Worm (Caenorhabditis elegans) whole organism, L4 larva: ENCODE data around the gene T23F11.6.
A peak's percentile ranks its signal among the peaks of the same experiment; 100 is the strongest.

ENCODE experiments used
- F26F4.8 ChIP-seq: fragments of 200-800 bp; sonication (Bioruptor generic); conservative IDR thresholded peaks from 2 replicates; pipeline ENCODE4 v1.3.6; 2022; ENCODE audit warnings: missing genetic modification characterization, missing compliant biosample characterization
- F49E8.2 ChIP-seq: sonication (generic microtip); optimal IDR thresholded peaks from 2 replicates; lab custom pipeline; 2016; ENCODE audit warnings: missing compliant biosample characterization, mild to moderate bottlenecking, missing genetic modification characterization, borderline replicate concordance
- R02D3.7 ChIP-seq: fragments of 150-350 bp; sonication (generic microtip); optimal IDR thresholded peaks from 3 replicates; lab custom pipeline; 2014; ENCODE audit warnings: missing biosample characterization, missing genetic modification characterization
- T26A8.4 ChIP-seq: fragments of 200-800 bp; sonication (Bioruptor generic); IDR thresholded peaks from 2 replicates; pipeline ENCODE4 v1.3.6; 2022; ENCODE audit warnings: missing genetic modification characterization, missing compliant biosample characterization
- Y105C5A.15 ChIP-seq: fragments of 200-800 bp; sonication (Bioruptor generic); IDR thresholded peaks from 2 replicates; pipeline ENCODE4 v1.3.6; 2022; ENCODE audit warnings: missing genetic modification characterization, missing compliant biosample characterization
- Y48G9A.11 ChIP-seq: fragments of 200-800 bp; sonication (Bioruptor generic); IDR thresholded peaks from 2 replicates; pipeline ENCODE4 v1.3.6; 2022; ENCODE audit warnings: missing genetic modification reagents, missing genetic modification characterization, missing compliant biosample characterization
- ZK546.5 ChIP-seq, 2 experiments: sonication (generic microtip); optimal IDR thresholded peaks; 2 replicates each; lab custom pipeline; 2017; ENCODE audit warnings: missing biosample characterization in 2 of 2, missing genetic modification characterization in 2 of 2
- ama-1 ChIP-seq: fragments of 150-350 bp; optimal IDR thresholded peaks from 2 replicates; lab custom pipeline; 2014; ENCODE audit warnings: inconsistent platforms, mixed read lengths
- arid-1 ChIP-seq: fragments of 200-800 bp; sonication (Bioruptor generic); conservative IDR thresholded peaks from 2 replicates; pipeline ENCODE4 v1.3.6; 2022; ENCODE audit warnings: missing genetic modification reagents, missing genetic modification characterization, missing compliant biosample characterization
- attf-4 ChIP-seq: sonication (generic microtip); optimal IDR thresholded peaks from 3 replicates; lab custom pipeline; 2017; ENCODE audit warnings: missing biosample characterization, missing genetic modification characterization
- ceh-32 ChIP-seq: sonication (generic microtip); optimal IDR thresholded peaks from 2 replicates; lab custom pipeline; 2016; ENCODE audit warnings: mild to moderate bottlenecking, missing genetic modification characterization, missing compliant biosample characterization; ENCODE audit not compliant: poor library complexity
- ceh-62 ChIP-seq: sonication (generic microtip); optimal IDR thresholded peaks from 2 replicates; lab custom pipeline; 2017; ENCODE audit warnings: missing biosample characterization, missing genetic modification characterization
- cey-2 ChIP-seq: sonication (generic microtip); optimal IDR thresholded peaks from 3 replicates; lab custom pipeline; 2017; ENCODE audit warnings: missing genetic modification characterization, mild to moderate bottlenecking, missing compliant biosample characterization, antibody characterized with exemption, borderline replicate concordance; ENCODE audit not compliant: insufficient read depth
- ctbp-1 ChIP-seq: fragments of 200-800 bp; sonication (Bioruptor generic); IDR thresholded peaks from 2 replicates; pipeline ENCODE4 v1.3.6; 2022; ENCODE audit warnings: missing genetic modification reagents, missing genetic modification characterization, missing compliant biosample characterization
- daf-8 ChIP-seq: fragments of 200-800 bp; sonication (Bioruptor generic); IDR thresholded peaks from 2 replicates; pipeline ENCODE4 v1.3.6; 2022; ENCODE audit warnings: missing genetic modification characterization, missing compliant biosample characterization
- dmd-6 ChIP-seq: fragments of 200-800 bp; sonication (Bioruptor generic); IDR thresholded peaks from 2 replicates; pipeline ENCODE4 v1.3.6; 2022; ENCODE audit warnings: missing genetic modification reagents, missing genetic modification characterization, missing compliant biosample characterization
- dmd-8 ChIP-seq: fragments of 200-800 bp; sonication (Bioruptor generic); IDR thresholded peaks from 2 replicates; pipeline ENCODE4 v1.3.6; 2022; ENCODE audit warnings: missing genetic modification characterization, missing compliant biosample characterization
- duxl-1 ChIP-seq: sonication (generic microtip); optimal IDR thresholded peaks from 2 replicates; lab custom pipeline; 2016; ENCODE audit warnings: mild to moderate bottlenecking, missing genetic modification characterization, moderate library complexity, missing compliant biosample characterization; ENCODE audit not compliant: poor library complexity
- egl-27 ChIP-seq: sonication (generic microtip); optimal IDR thresholded peaks from 3 replicates; lab custom pipeline; 2017; ENCODE audit warnings: missing biosample characterization, missing genetic modification reagents, missing genetic modification characterization
- fkh-10 ChIP-seq: fragments of 150-350 bp; optimal IDR thresholded peaks from 2 replicates; lab custom pipeline; 2014; ENCODE audit warnings: missing biosample characterization, missing genetic modification reagents, missing genetic modification characterization
- gei-8 ChIP-seq: fragments of 200-800 bp; sonication (Bioruptor generic); optimal IDR thresholded peaks from 2 replicates; lab custom pipeline; 2018; ENCODE audit warnings: mild to moderate bottlenecking, missing genetic modification characterization, missing compliant biosample characterization
- hmg-1.1 ChIP-seq: fragments of 200-800 bp; sonication (Bioruptor generic); IDR thresholded peaks from 2 replicates; pipeline ENCODE4 v1.3.6; 2022; ENCODE audit warnings: missing genetic modification reagents, missing genetic modification characterization, missing compliant biosample characterization
- lin-1 ChIP-seq: fragments of 200-800 bp; sonication (Bioruptor generic); IDR thresholded peaks from 2 replicates; pipeline ENCODE4 v1.3.6; 2022; ENCODE audit warnings: missing genetic modification reagents, missing genetic modification characterization, missing compliant biosample characterization
- madf-9 ChIP-seq: fragments of 200-800 bp; sonication (Bioruptor generic); conservative IDR thresholded peaks from 2 replicates; pipeline ENCODE4 v1.3.6; 2022; ENCODE audit warnings: missing genetic modification reagents, missing genetic modification characterization, missing compliant biosample characterization
- mdl-1 ChIP-seq, 2 experiments: fragments of 150-350 bp in 1 of 2; sonication (generic microtip) in 1 of 2; optimal IDR thresholded peaks; 2 replicates each; lab custom pipeline; 2014 to 2017; ENCODE audit warnings: missing biosample characterization in 2 of 2, missing genetic modification characterization in 2 of 2
- mes-2 ChIP-seq: sonication (generic microtip); optimal IDR thresholded peaks from 2 replicates; lab custom pipeline; 2016; ENCODE audit warnings: missing genotype, mild to moderate bottlenecking, missing genetic modification characterization, missing compliant biosample characterization; ENCODE audit not compliant: poor library complexity, severe bottlenecking
- mxl-3 ChIP-seq: fragments of 200-800 bp; sonication (Bioruptor generic); optimal IDR thresholded peaks from 2 replicates; lab custom pipeline; 2018; ENCODE audit warnings: mild to moderate bottlenecking, missing genetic modification characterization, missing compliant biosample characterization
- nhr-10 ChIP-seq: fragments of 150-350 bp; optimal IDR thresholded peaks from 2 replicates; lab custom pipeline; 2014; ENCODE audit warnings: missing biosample characterization, missing genetic modification characterization
- nhr-102 ChIP-seq: sonication (generic microtip); optimal IDR thresholded peaks from 2 replicates; lab custom pipeline; 2016; ENCODE audit warnings: mild to moderate bottlenecking, missing genetic modification characterization, moderate library complexity, missing compliant biosample characterization
- nhr-11 ChIP-seq: fragments of 150-350 bp; optimal IDR thresholded peaks from 2 replicates; lab custom pipeline; 2014; ENCODE audit warnings: missing biosample characterization, missing genetic modification characterization
- nhr-111 ChIP-seq: fragments of 200-800 bp; sonication (Bioruptor generic); optimal IDR thresholded peaks from 2 replicates; lab custom pipeline; 2018; ENCODE audit warnings: mild to moderate bottlenecking, missing genetic modification characterization, missing compliant biosample characterization
- nhr-237 ChIP-seq: sonication (generic microtip); optimal IDR thresholded peaks from 2 replicates; lab custom pipeline; 2017; ENCODE audit warnings: missing biosample characterization, missing genetic modification characterization
- nhr-41 ChIP-seq: fragments of 200-800 bp; sonication (Bioruptor generic); IDR thresholded peaks from 2 replicates; pipeline ENCODE4 v1.3.6; 2022; ENCODE audit warnings: missing genetic modification reagents, missing genetic modification characterization, missing compliant biosample characterization
- nhr-42 ChIP-seq: fragments of 200-800 bp; sonication (Bioruptor generic); IDR thresholded peaks from 2 replicates; pipeline ENCODE4 v1.3.6; 2022; ENCODE audit warnings: missing genetic modification characterization, missing compliant biosample characterization
- nhr-48 ChIP-seq: sonication (generic microtip); optimal IDR thresholded peaks from 2 replicates; lab custom pipeline; 2016; ENCODE audit warnings: mild to moderate bottlenecking, missing genetic modification characterization, missing compliant biosample characterization
- nhr-76 ChIP-seq: fragments of 150-350 bp; optimal IDR thresholded peaks from 2 replicates; lab custom pipeline; 2014; ENCODE audit warnings: missing biosample characterization, missing genetic modification characterization
- php-3 ChIP-seq: fragments of 200-800 bp; sonication (Bioruptor generic); IDR thresholded peaks from 2 replicates; pipeline ENCODE4 v1.3.6; 2022; ENCODE audit warnings: missing genetic modification reagents, missing genetic modification characterization, missing compliant biosample characterization
- pqm-1 ChIP-seq: sonication (generic microtip); optimal IDR thresholded peaks from 2 replicates; lab custom pipeline; 2017; ENCODE audit warnings: missing biosample characterization, missing genetic modification characterization
- rbr-2 ChIP-seq: sonication (generic microtip); optimal IDR thresholded peaks from 2 replicates; lab custom pipeline; 2016; ENCODE audit warnings: missing genotype, missing genetic modification characterization, missing compliant biosample characterization
- sdz-12 ChIP-seq: fragments of 200-800 bp; sonication (Bioruptor generic); optimal IDR thresholded peaks from 2 replicates; lab custom pipeline; 2018; ENCODE audit warnings: mild to moderate bottlenecking, missing genetic modification characterization, missing compliant biosample characterization
- snpc-4 ChIP-seq: fragments of 150-350 bp; optimal IDR thresholded peaks from 2 replicates; lab custom pipeline; 2014; ENCODE audit warnings: missing biosample characterization, missing genetic modification characterization
- spr-1 ChIP-seq: sonication (generic microtip); optimal IDR thresholded peaks from 2 replicates; lab custom pipeline; 2016; ENCODE audit warnings: mild to moderate bottlenecking, missing genetic modification characterization, missing compliant biosample characterization
- unc-130 ChIP-seq: sonication (generic microtip); optimal IDR thresholded peaks from 2 replicates; lab custom pipeline; 2016; ENCODE audit warnings: missing genetic modification reagents, missing genetic modification characterization, missing compliant biosample characterization
- unc-39 ChIP-seq: sonication (generic microtip); optimal IDR thresholded peaks from 2 replicates; lab custom pipeline; 2017; ENCODE audit warnings: missing biosample characterization, missing genetic modification characterization
- vab-7 ChIP-seq: fragments of 200-800 bp; sonication (Bioruptor generic); IDR thresholded peaks from 2 replicates; pipeline ENCODE4 v1.3.6; 2022; ENCODE audit warnings: missing genetic modification reagents, missing genetic modification characterization, missing compliant biosample characterization
- zfp-2 ChIP-seq: sonication (generic microtip); optimal IDR thresholded peaks from 2 replicates; lab custom pipeline; 2016; ENCODE audit warnings: mild to moderate bottlenecking, missing genetic modification characterization, missing compliant biosample characterization
- zfp-3 ChIP-seq: fragments of 200-800 bp; sonication (Bioruptor generic); conservative IDR thresholded peaks from 2 replicates; pipeline ENCODE4 v1.3.6; 2022; ENCODE audit warnings: missing genetic modification reagents, missing genetic modification characterization, missing compliant biosample characterization
- zip-2 ChIP-seq: fragments of 150-350 bp; optimal IDR thresholded peaks from 2 replicates; lab custom pipeline; 2014; ENCODE audit warnings: missing biosample characterization, missing genetic modification characterization
- ztf-11 ChIP-seq: fragments of 150-350 bp; optimal IDR thresholded peaks from 2 replicates; lab custom pipeline; 2014; ENCODE audit warnings: missing biosample characterization, missing genetic modification characterization
- ztf-7 ChIP-seq: fragments of 150-350 bp; optimal IDR thresholded peaks from 2 replicates; lab custom pipeline; 2014; ENCODE audit warnings: missing biosample characterization, missing genetic modification characterization

The T23F11.6 gene

DNA sequence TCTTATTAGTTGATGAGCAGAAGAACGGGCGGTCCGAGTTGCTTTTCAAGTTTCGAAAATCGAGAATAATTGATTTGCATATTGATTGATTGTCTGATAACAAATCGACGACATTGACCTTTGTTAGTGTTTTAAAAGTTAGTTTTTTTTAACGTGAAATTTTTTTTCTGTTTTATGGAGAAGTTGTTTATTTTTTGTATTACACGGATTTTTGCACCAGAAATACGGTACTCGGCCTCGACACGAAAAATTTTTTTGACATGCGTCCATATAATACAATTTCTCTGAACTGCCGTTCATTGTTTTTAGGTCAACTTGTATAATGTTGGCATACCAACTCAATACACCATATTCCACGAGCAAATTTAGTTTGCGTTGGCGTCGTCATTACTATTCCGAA is 7.7 kb upstream of the T23F11.6 start, which contains the start of gene T23F11.2:
Gene T23F11.2, minus strand, starts transcription at position 101 of the 400 bp plus-strand sequence.
- no peak for TF ChIP-seq ZK546.5 (tag; optimal IDR thresholded peaks at IDR 0.05; lab: Kevin White, UChicago)
- TF ChIP-seq egl-27 (tag; lab: Kevin White, UChicago): no peak
- no peak for TF ChIP-seq snpc-4 (tag; lab: Kevin White, UChicago)
- no peak for TF ChIP-seq zfp-2 (tag; lab: Kevin White, UChicago)
- no peak for TF ChIP-seq mxl-3 (GFP tag; lab: Kevin White, UChicago)
- TF ChIP-seq attf-4 (tag; lab: Kevin White, UChicago): no peak
- TF ChIP-seq hmg-1.1 (GFP tag; lab: Robert Waterston, UW): no peak
- no peak for TF ChIP-seq nhr-102 (tag; lab: Kevin White, UChicago)
- TF ChIP-seq ztf-11 (tag; lab: Kevin White, UChicago): no peak
- TF ChIP-seq nhr-48 (tag; lab: Kevin White, UChicago): no peak
- no peak for TF ChIP-seq ama-1 (lab: Kevin White, UChicago)
- no peak for TF ChIP-seq Y48G9A.11 (GFP tag; lab: Robert Waterston, UW)
- no peak for TF ChIP-seq nhr-10 (tag; lab: Kevin White, UChicago)
- no peak for TF ChIP-seq nhr-41 (GFP tag; lab: Robert Waterston, UW)
- no peak for TF ChIP-seq sdz-12
- TF ChIP-seq nhr-76 (tag; lab: Kevin White, UChicago): no peak
- TF ChIP-seq F49E8.2 (tag; lab: Kevin White, UChicago): no peak
- no peak for TF ChIP-seq zip-2 (tag; lab: Kevin White, UChicago)

DNA sequence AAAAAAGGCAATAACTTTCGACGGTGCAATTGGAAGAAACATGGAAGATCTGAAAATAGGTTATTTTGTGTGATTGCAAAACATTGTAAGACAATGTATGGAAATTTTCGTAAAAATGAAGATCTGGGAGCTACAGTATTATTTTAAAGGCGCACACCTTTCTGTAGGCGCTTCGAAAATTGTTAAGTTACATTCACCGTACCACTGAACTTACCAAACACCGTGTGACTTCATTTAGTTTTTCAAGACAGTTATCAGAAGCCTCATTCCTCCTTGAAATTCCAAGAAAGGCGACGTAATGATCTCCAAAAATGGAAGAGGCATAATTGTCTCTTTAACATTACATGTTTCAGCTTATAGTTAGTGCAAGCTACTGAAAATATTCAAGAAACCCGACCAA is 6.2 kb upstream of the T23F11.6 start:
- TF ChIP-seq unc-130 (GFP tag; lab: Kevin White, UChicago): no peak
- no peak for TF ChIP-seq Y105C5A.15
- TF ChIP-seq ztf-7: no peak
- no peak for TF ChIP-seq madf-9 (GFP tag; lab: Robert Waterston, UW)
- TF ChIP-seq cey-2 (tag; lab: Kevin White, UChicago): no peak
- TF ChIP-seq nhr-237 (tag; lab: Kevin White, UChicago): no peak
- TF ChIP-seq dmd-8 (GFP tag; lab: Robert Waterston, UW): no peak
- TF ChIP-seq dmd-6 (GFP tag; lab: Robert Waterston, UW): no peak
- TF ChIP-seq F49E8.2 (tag; lab: Kevin White, UChicago): no peak
- no peak for TF ChIP-seq nhr-48 (tag; lab: Kevin White, UChicago)
- TF ChIP-seq nhr-11: no peak
- no peak for TF ChIP-seq pqm-1 (tag; lab: Kevin White, UChicago)
- TF ChIP-seq nhr-42 (GFP tag; lab: Robert Waterston, UW): 0 out of 2 replicates have a peak, but pooled peaks have one; percentile 7
- no peak for TF ChIP-seq ceh-32 (tag; lab: Kevin White, UChicago)
- no peak for TF ChIP-seq T26A8.4 (GFP tag; lab: Robert Waterston, UW)
- peak; percentile 34; the same call in 1 of the 2 replicates for TF ChIP-seq php-3 (GFP tag; lab: Robert Waterston, UW)
- no peak for TF ChIP-seq lin-1
- TF ChIP-seq rbr-2 (tag; lab: Kevin White, UChicago): no peak
- TF ChIP-seq mes-2: no peak
- no peak for TF ChIP-seq daf-8 (GFP tag; lab: Robert Waterston, UW)
- no peak for TF ChIP-seq nhr-111 (GFP tag; lab: Kevin White, UChicago)
- no peak for TF ChIP-seq F26F4.8 (GFP tag; lab: Robert Waterston, UW)
- no peak for TF ChIP-seq unc-39
- TF ChIP-seq fkh-10: no peak
- TF ChIP-seq ctbp-1 (GFP tag; lab: Robert Waterston, UW): no peak
- TF ChIP-seq spr-1 (tag; lab: Kevin White, UChicago): no peak
- peak; percentile 71 for TF ChIP-seq duxl-1
- no peak for TF ChIP-seq mdl-1 (tag; optimal IDR thresholded peaks at IDR 0.05; lab: Kevin White, UChicago)
- TF ChIP-seq nhr-41 (GFP tag; lab: Robert Waterston, UW): no peak
- TF ChIP-seq zfp-3: peak; percentile 70; the same call in 1 of the 2 replicates
- no peak for TF ChIP-seq R02D3.7 (tag; lab: Kevin White, UChicago)
- TF ChIP-seq ama-1 (lab: Kevin White, UChicago): no peak
- TF ChIP-seq ceh-62 (tag; lab: Kevin White, UChicago): no peak
- TF ChIP-seq vab-7: no peak
- no peak for TF ChIP-seq gei-8
- peak; percentile 11; the same call in 1 of the 2 replicates for TF ChIP-seq arid-1
